Fruit fly (Drosophila melanogaster) whole organism, embryonic: Measurements from ENCODE around the gene Mgstl.
A peak's percentile ranks its signal among the peaks of the same experiment; 100 is the strongest.

Experiments
- Atf6 ChIP-seq: fragments of 200-800 bp; sonication (Bioruptor generic); IDR thresholded peaks from 2 replicates; pipeline ENCODE4 v1.3.6; 2022; ENCODE audit warnings: missing biosample characterization, missing genetic modification characterization
- CG10543 ChIP-seq: fragments of 200-800 bp; sonication (Bioruptor generic); optimal IDR thresholded peaks from 3 replicates; lab custom pipeline; 2017; ENCODE audit warnings: missing biosample characterization, mild to moderate bottlenecking, missing genetic modification characterization, moderate library complexity
- CG10565 ChIP-seq: fragments of 200-800 bp; sonication (Bioruptor generic); optimal IDR thresholded peaks from 3 replicates; lab custom pipeline; 2016; ENCODE audit warnings: missing biosample characterization, mild to moderate bottlenecking, missing genetic modification characterization
- CG10979 ChIP-seq: fragments of 200-800 bp; sonication (Bioruptor generic); optimal IDR thresholded peaks from 2 replicates; lab custom pipeline; 2018; ENCODE audit warnings: missing biosample characterization, mild to moderate bottlenecking, missing genetic modification characterization, moderate library complexity
- CG11093 ChIP-seq: fragments of 200-800 bp; sonication (Bioruptor generic); IDR thresholded peaks from 3 replicates; pipeline ENCODE4 v1.3.6; 2022; ENCODE audit warnings: missing biosample characterization, missing genetic modification characterization
- CG12236 ChIP-seq: fragments of 200-800 bp; sonication (Bioruptor generic); optimal IDR thresholded peaks from 2 replicates; lab custom pipeline; 2016; ENCODE audit warnings: missing biosample characterization, missing genetic modification characterization
- CG14860 ChIP-seq: fragments of 200-800 bp; sonication (Bioruptor generic); IDR thresholded peaks from 3 replicates; pipeline ENCODE4 v1.3.6; 2022; ENCODE audit warnings: missing biosample characterization, missing genetic modification characterization; ENCODE audit not compliant: partially characterized antibody
- CG15601 ChIP-seq: fragments of 200-800 bp; sonication (Bioruptor generic); optimal IDR thresholded peaks from 3 replicates; lab custom pipeline; 2019; ENCODE audit warnings: missing biosample characterization, mild to moderate bottlenecking, missing genetic modification characterization, moderate library complexity
- CG16863 ChIP-seq: fragments of 200-800 bp; sonication (Bioruptor generic); optimal IDR thresholded peaks from 3 replicates; lab custom pipeline; 2016; ENCODE audit warnings: missing biosample characterization, missing genetic modification characterization
- CG17568 ChIP-seq: fragments of 200-800 bp; sonication (Bioruptor generic); optimal IDR thresholded peaks from 2 replicates; lab custom pipeline; 2018; ENCODE audit warnings: missing biosample characterization, mild to moderate bottlenecking, missing genetic modification characterization, moderate library complexity
- CG17612 ChIP-seq: fragments of 200-800 bp; sonication (Bioruptor generic); IDR thresholded peaks from 2 replicates; pipeline ENCODE4 v1.3.6; 2022; ENCODE audit warnings: missing biosample characterization, missing genetic modification characterization
- CG17912 ChIP-seq: fragments of 200-800 bp; sonication (Bioruptor generic); optimal IDR thresholded peaks from 2 replicates; lab custom pipeline; 2018; ENCODE audit warnings: missing biosample characterization, mild to moderate bottlenecking, missing genetic modification characterization
- CG1792 ChIP-seq: fragments of 200-800 bp; sonication (Bioruptor generic); optimal IDR thresholded peaks from 2 replicates; lab custom pipeline; 2016; ENCODE audit warnings: missing biosample characterization, missing genetic modification characterization
- CG2875 ChIP-seq: fragments of 200-800 bp; sonication (Bioruptor generic); optimal IDR thresholded peaks from 2 replicates; lab custom pipeline; 2017; ENCODE audit warnings: missing biosample characterization, mild to moderate bottlenecking, missing genetic modification characterization, missing genetic modification reagents
- CG32772 ChIP-seq: fragments of 200-800 bp; sonication (Bioruptor generic); IDR thresholded peaks from 2 replicates; pipeline ENCODE4 v1.3.6; 2022; ENCODE audit warnings: missing biosample characterization, missing genetic modification characterization
- CG6254 ChIP-seq: fragments of 200-800 bp; sonication (Bioruptor generic); optimal IDR thresholded peaks from 3 replicates; lab custom pipeline; 2017; ENCODE audit warnings: mild to moderate bottlenecking, missing biosample characterization, missing genetic modification reagents, missing genetic modification characterization
- CG6813 ChIP-seq: fragments of 200-800 bp; sonication (Bioruptor generic); optimal IDR thresholded peaks from 2 replicates; lab custom pipeline; 2017; ENCODE audit warnings: missing biosample characterization, missing genetic modification characterization, mild to moderate bottlenecking, moderate library complexity, missing genetic modification reagents
- CG7271 ChIP-seq: fragments of 200-800 bp; sonication (Bioruptor generic); optimal IDR thresholded peaks from 2 replicates; lab custom pipeline; 2018; ENCODE audit warnings: missing biosample characterization, mild to moderate bottlenecking, missing genetic modification characterization, moderate library complexity
- CG7839 ChIP-seq: fragments of 200-800 bp; sonication (Bioruptor generic); optimal IDR thresholded peaks from 3 replicates; lab custom pipeline; 2018; ENCODE audit warnings: missing biosample characterization, mild to moderate bottlenecking, missing genetic modification characterization, moderate library complexity
- CG8388 ChIP-seq: fragments of 200-800 bp; sonication (Bioruptor generic); optimal IDR thresholded peaks from 2 replicates; lab custom pipeline; 2019; ENCODE audit warnings: missing biosample characterization, mild to moderate bottlenecking, missing genetic modification characterization, moderate library complexity
- CG9727 ChIP-seq: fragments of 200-800 bp; sonication (Bioruptor generic); optimal IDR thresholded peaks from 3 replicates; lab custom pipeline; 2017; ENCODE audit warnings: missing biosample characterization, mild to moderate bottlenecking, missing genetic modification characterization
- CG9817 ChIP-seq: fragments of 200-800 bp; sonication (Bioruptor generic); optimal IDR thresholded peaks from 2 replicates; lab custom pipeline; 2018; ENCODE audit warnings: missing biosample characterization, mild to moderate bottlenecking, missing genetic modification characterization, moderate library complexity
- CG9932 ChIP-seq: fragments of 200-800 bp; sonication (Bioruptor generic); IDR thresholded peaks from 2 replicates; pipeline ENCODE4 v1.3.6; 2022; ENCODE audit warnings: missing biosample characterization, missing genetic modification characterization
- Dbx ChIP-seq: fragments of 200-800 bp; sonication (Bioruptor generic); IDR thresholded peaks from 3 replicates; pipeline ENCODE4 v1.3.6; 2022; ENCODE audit warnings: missing biosample characterization, missing genetic modification characterization
- Deaf1 ChIP-seq: fragments of 200-800 bp; optimal IDR thresholded peaks from 3 replicates; lab custom pipeline; 2019; ENCODE audit warnings: missing biosample characterization, mild to moderate bottlenecking, missing genetic modification characterization, moderate library complexity
- Dek ChIP-seq: fragments of 200-800 bp; sonication (Bioruptor generic); optimal IDR thresholded peaks from 3 replicates; lab custom pipeline; 2019; ENCODE audit warnings: missing biosample characterization, mild to moderate bottlenecking, missing genetic modification characterization, moderate library complexity
- E2f1 ChIP-seq: fragments of 200-800 bp; sonication (Bioruptor generic); IDR thresholded peaks from 2 replicates; pipeline ENCODE4 v1.3.6; 2022; ENCODE audit warnings: missing biosample characterization, missing genetic modification characterization
- Ets65A ChIP-seq: fragments of 200-800 bp; sonication (Bioruptor generic); peaks from one replicate; lab custom pipeline; 2016; ENCODE audit warnings: missing biosample characterization, missing genetic modification characterization
- Kr ChIP-seq: fragments of 200-800 bp; sonication (Bioruptor generic); optimal IDR thresholded peaks from 2 replicates; lab custom pipeline; 2017; ENCODE audit warnings: missing biosample characterization, mild to moderate bottlenecking, missing genetic modification characterization
- Ptx1 ChIP-seq: fragments of 200-800 bp; sonication (Bioruptor generic); IDR thresholded peaks from 2 replicates; pipeline ENCODE4 v1.3.6; 2022; ENCODE audit warnings: missing biosample characterization, missing genetic modification characterization
- Spps ChIP-seq: fragments of 200-800 bp; sonication (Bioruptor generic); optimal IDR thresholded peaks from 2 replicates; lab custom pipeline; 2018; ENCODE audit warnings: missing biosample characterization, mild to moderate bottlenecking, missing genetic modification characterization
- Xrp1 ChIP-seq: fragments of 200-800 bp; sonication (Bioruptor generic); IDR thresholded peaks from 2 replicates; pipeline ENCODE4 v1.3.6; 2022; ENCODE audit warnings: missing biosample characterization, missing genetic modification characterization
- ac ChIP-seq: fragments of 200-800 bp; sonication (Bioruptor generic); optimal IDR thresholded peaks from 3 replicates; lab custom pipeline; 2017; ENCODE audit warnings: missing biosample characterization, mild to moderate bottlenecking, missing genetic modification characterization
- al ChIP-seq: fragments of 200-800 bp; sonication (Bioruptor generic); IDR thresholded peaks from 2 replicates; pipeline ENCODE4 v1.3.6; 2022; ENCODE audit warnings: missing biosample characterization, missing genetic modification characterization
- ash1 ChIP-seq: fragments of 200-800 bp; sonication (Bioruptor generic); optimal IDR thresholded peaks from 2 replicates; lab custom pipeline; 2018; ENCODE audit warnings: missing biosample characterization, mild to moderate bottlenecking, missing genetic modification characterization
- chif ChIP-seq, 2 experiments: fragments of 200-800 bp; sonication (Bioruptor generic); optimal IDR thresholded peaks; 3 replicates each; lab custom pipeline; 2016; ENCODE audit warnings: missing biosample characterization in 2 of 2, missing genetic modification characterization in 2 of 2
- chn ChIP-seq: fragments of 200-800 bp; sonication (Bioruptor generic); optimal IDR thresholded peaks from 2 replicates; lab custom pipeline; 2016; ENCODE audit warnings: missing biosample characterization, missing genetic modification characterization
- crp ChIP-seq, 2 experiments: fragments of 200-800 bp; sonication (Bioruptor generic); optimal IDR thresholded peaks; 2 replicates in 1 of 2; 3 replicates in 1 of 2; lab custom pipeline; 2017; ENCODE audit warnings: missing biosample characterization in 2 of 2, missing genetic modification characterization in 2 of 2, mild to moderate bottlenecking in 1 of 2, moderate library complexity in 1 of 2
- fu2 ChIP-seq: fragments of 200-800 bp; sonication (Bioruptor generic); optimal IDR thresholded peaks from 2 replicates; lab custom pipeline; 2016; ENCODE audit warnings: missing biosample characterization, missing genetic modification characterization
- insv ChIP-seq, 2 experiments: fragments of 200-800 bp; sonication (Bioruptor generic); optimal IDR thresholded peaks; 3 replicates each; lab custom pipeline; 2016 to 2018; ENCODE audit warnings: missing biosample characterization in 2 of 2, missing genetic modification characterization in 2 of 2
- kni ChIP-seq: fragments of 200-800 bp; sonication (Bioruptor generic); optimal IDR thresholded peaks from 3 replicates; lab custom pipeline; 2017; ENCODE audit warnings: mild to moderate bottlenecking, missing biosample characterization, missing genetic modification reagents, missing genetic modification characterization
- lmd ChIP-seq: fragments of 200-800 bp; sonication (Bioruptor generic); IDR thresholded peaks from 2 replicates; pipeline ENCODE4 v1.3.6; 2022; ENCODE audit warnings: missing biosample characterization, missing genetic modification characterization
- nerfin-1 ChIP-seq: fragments of 200-800 bp; sonication (Bioruptor generic); optimal IDR thresholded peaks from 3 replicates; lab custom pipeline; 2019; ENCODE audit warnings: missing biosample characterization, mild to moderate bottlenecking, missing genetic modification characterization, moderate library complexity
- nom ChIP-seq: fragments of 200-800 bp; sonication (Bioruptor generic); optimal IDR thresholded peaks from 2 replicates; lab custom pipeline; 2017; ENCODE audit warnings: missing biosample characterization, missing genetic modification characterization, mild to moderate bottlenecking, moderate library complexity, missing genetic modification reagents
- row ChIP-seq: fragments of 200-800 bp; sonication (Bioruptor generic); IDR thresholded peaks from 3 replicates; pipeline ENCODE4 v1.3.6; 2022; ENCODE audit warnings: missing biosample characterization, missing genetic modification characterization
- tgo ChIP-seq: fragments of 200-800 bp; sonication (Bioruptor generic); IDR thresholded peaks from 3 replicates; pipeline ENCODE4 v1.3.6; 2022; ENCODE audit warnings: missing biosample characterization, missing genetic modification characterization
- zfh1 ChIP-seq: fragments of 200-800 bp; sonication (Bioruptor generic); IDR thresholded peaks from 3 replicates; pipeline ENCODE4 v1.3.6; 2022; ENCODE audit warnings: missing biosample characterization, missing genetic modification characterization

Gene Mgstl

DNA sequence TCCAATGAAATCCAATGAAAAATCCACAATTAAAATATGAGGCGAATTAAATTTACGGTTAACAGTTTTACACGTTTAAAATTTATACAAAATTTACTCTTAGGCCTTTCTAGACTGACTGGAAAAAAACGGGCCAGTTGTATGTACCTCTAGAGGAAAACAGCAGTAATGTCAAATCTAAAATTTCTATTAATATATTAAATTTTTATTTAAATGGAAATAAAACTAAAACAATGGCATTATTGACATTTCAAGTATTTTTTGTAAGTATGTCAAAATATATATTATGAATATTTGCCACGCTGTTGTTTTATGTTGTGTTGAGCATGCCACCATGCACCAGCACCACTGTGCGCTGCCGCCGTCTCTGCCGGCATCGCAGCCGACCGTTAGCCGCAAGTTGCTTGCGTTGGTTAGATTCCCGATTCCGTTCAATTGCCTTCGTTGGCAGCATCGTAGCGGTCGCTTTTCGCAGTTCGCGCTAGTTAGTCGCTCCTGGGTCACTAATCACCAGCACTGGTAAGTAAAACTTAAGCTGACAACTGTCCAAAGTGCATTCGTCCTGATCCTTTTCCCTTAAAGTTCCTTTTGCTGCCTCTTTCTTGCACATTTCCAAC, 3.0 kb downstream of the Mgstl start, which contains the start of gene Cbs (continued):
- TF ChIP-seq tgo (GFP tag; lab: Robert Waterston, UW) (peak; percentile 48; the same call in 2 of the 3 replicates), CG17912 (GFP tag; lab: Kevin White, UChicago) (no peak), row (peak; percentile 86), al (GFP tag; lab: Robert Waterston, UW) (peak; percentile 70), CG9817 (tag; lab: Kevin White, UChicago) (peak; percentile 45), CG10543 (GFP tag; lab: Kevin White, UChicago) (peak; percentile 54), Dbx (GFP tag; lab: Robert Waterston, UW) (peak; percentile 63), lmd (GFP tag; lab: Robert Waterston, UW) (peak; percentile 73), CG11093 (peak; percentile 29; the same call in 1 of the 3 replicates)
- TF ChIP-seq, all 482 proteins: peak for 251

DNA sequence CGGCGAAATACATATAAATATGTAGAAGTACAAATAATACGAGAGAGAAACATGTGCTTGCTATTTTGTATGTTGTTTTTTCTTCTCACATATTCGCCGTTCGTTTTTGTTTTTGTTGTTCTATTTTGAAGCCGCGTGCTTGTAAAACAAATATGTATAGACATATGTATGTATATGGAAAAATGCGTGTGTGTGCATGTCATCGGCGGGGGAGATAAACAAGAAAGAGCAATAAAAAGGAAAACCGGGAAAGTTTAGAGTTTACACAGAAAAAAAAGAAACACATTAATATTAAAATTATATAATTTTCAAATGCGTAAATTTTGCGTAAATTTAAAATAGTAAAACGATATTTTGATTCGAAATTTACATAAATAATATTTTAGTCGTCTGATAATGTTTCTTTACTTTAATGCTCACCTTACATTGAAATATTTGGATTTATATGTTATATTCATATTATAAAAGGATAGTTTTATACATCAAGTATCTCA, 3.6 kb downstream of the Mgstl start:
- TF ChIP-seq CG9932 (GFP tag; lab: Robert Waterston, UW) (no peak), CG8388 (GFP tag; lab: Kevin White, UChicago) (peak; percentile 8), Deaf1 (peak; percentile 72), CG2875 (GFP tag; lab: Kevin White, UChicago) (peak; percentile 3), Atf6 (peak; percentile 17; the same call in 1 of the 2 replicates), CG14860 (GFP tag; lab: Robert Waterston, UW) (no peak), Dek (no peak), CG16863 (GFP tag; lab: Kevin White, UChicago) (no peak), E2f1 (GFP tag; lab: Robert Waterston, UW) (peak; percentile 24; the same call in 1 of the 2 replicates), CG10979 (tag; lab: Kevin White, UChicago) (peak; percentile 64), CG7839 (tag; lab: Kevin White, UChicago) (peak; percentile 50), Kr (GFP tag; lab: Kevin White, UChicago) (no peak), zfh1 (GFP tag; lab: Robert Waterston, UW) (0 out of 3 replicates have a peak, but pooled peaks have one; percentile 3), Spps (tag; lab: Kevin White, UChicago) (peak; percentile 1), CG32772 (peak; percentile 42), Xrp1 (GFP tag; lab: Robert Waterston, UW) (peak; percentile 67), CG6254 (GFP tag; lab: Kevin White, UChicago) (peak; percentile 18), insv (GFP tag; optimal IDR thresholded peaks at IDR 0.05; lab: Kevin White, UChicago) (no peak), kni (GFP tag; lab: Kevin White, UChicago) (peak; percentile 13), nerfin-1 (peak; percentile 13), chif (GFP tag; optimal IDR thresholded peaks at IDR 0.05; lab: Kevin White, UChicago) (no peak), CG17612 (no peak), crp (GFP tag; optimal IDR thresholded peaks at IDR 0.05; lab: Kevin White, UChicago) (no peak), CG9727 (GFP tag; lab: Kevin White, UChicago) (no peak), Ptx1 (GFP tag; lab: Robert Waterston, UW) (no peak), Ets65A (GFP tag; lab: Kevin White, UChicago) (no peak), CG10565 (GFP tag; lab: Kevin White, UChicago) (no peak), CG6813 (GFP tag; lab: Kevin White, UChicago) (peak; percentile 6), ash1 (GFP tag; lab: Kevin White, UChicago) (no peak), ac (GFP tag; lab: Kevin White, UChicago) (no peak), nom (GFP tag; lab: Kevin White, UChicago) (peak; percentile 76), CG12236 (GFP tag; lab: Kevin White, UChicago) (no peak), CG17568 (GFP tag; lab: Kevin White, UChicago) (peak; percentile 24), CG15601 (tag; lab: Kevin White, UChicago) (peak; percentile 18), chn (GFP tag; lab: Kevin White, UChicago) (no peak), fu2 (GFP tag; lab: Kevin White, UChicago) (no peak), CG7271 (no peak), CG1792 (no peak)
